Worm (Caenorhabditis elegans) whole organism, L4 larva: ENCODE measurements around the gene wrt-7.
A peak's percentile ranks its signal among the peaks of the same experiment; 100 is the strongest.

Experiments used
- D1046.2 ChIP-seq: fragments of 200-800 bp; sonication (Bioruptor generic); IDR thresholded peaks from 2 replicates; pipeline ENCODE4 v1.3.6; 2022; ENCODE audit warnings: missing genetic modification characterization, missing compliant biosample characterization
- T20F7.1 ChIP-seq: fragments of 200-800 bp; sonication (Bioruptor generic); optimal IDR thresholded peaks from 2 replicates; lab custom pipeline; 2018; ENCODE audit warnings: mild to moderate bottlenecking, missing genetic modification characterization, missing compliant biosample characterization
- T26A8.4 ChIP-seq: fragments of 200-800 bp; sonication (Bioruptor generic); IDR thresholded peaks from 2 replicates; pipeline ENCODE4 v1.3.6; 2022; ENCODE audit warnings: missing genetic modification characterization, missing compliant biosample characterization
- ZK337.2 ChIP-seq: fragments of 200-800 bp; sonication (Bioruptor generic); IDR thresholded peaks from 2 replicates; pipeline ENCODE4 v1.3.6; 2022; ENCODE audit warnings: missing genetic modification reagents, missing genetic modification characterization, missing compliant biosample characterization
- ama-1 ChIP-seq: fragments of 150-350 bp; optimal IDR thresholded peaks from 2 replicates; lab custom pipeline; 2014; ENCODE audit warnings: inconsistent platforms, mixed read lengths
- arid-1 ChIP-seq: fragments of 200-800 bp; sonication (Bioruptor generic); conservative IDR thresholded peaks from 2 replicates; pipeline ENCODE4 v1.3.6; 2022; ENCODE audit warnings: missing genetic modification reagents, missing genetic modification characterization, missing compliant biosample characterization
- attf-4 ChIP-seq: sonication (generic microtip); optimal IDR thresholded peaks from 3 replicates; lab custom pipeline; 2017; ENCODE audit warnings: missing biosample characterization, missing genetic modification characterization
- ceh-28 ChIP-seq: fragments of 150-350 bp; optimal IDR thresholded peaks from 2 replicates; lab custom pipeline; 2014; ENCODE audit warnings: missing biosample characterization, missing genetic modification reagents, missing genetic modification characterization
- ceh-44 ChIP-seq: fragments of 200-800 bp; sonication (Bioruptor generic); IDR thresholded peaks from 2 replicates; pipeline ENCODE4 v1.3.6; 2022; ENCODE audit warnings: missing genetic modification reagents, missing genetic modification characterization, missing compliant biosample characterization
- ctbp-1 ChIP-seq: fragments of 200-800 bp; sonication (Bioruptor generic); IDR thresholded peaks from 2 replicates; pipeline ENCODE4 v1.3.6; 2022; ENCODE audit warnings: missing genetic modification reagents, missing genetic modification characterization, missing compliant biosample characterization
- daf-19 ChIP-seq: fragments of 200-800 bp; sonication (Bioruptor generic); conservative IDR thresholded peaks from 2 replicates; pipeline ENCODE4 v1.3.6; 2022; ENCODE audit warnings: missing genetic modification characterization, missing compliant biosample characterization
- daf-8 ChIP-seq: fragments of 200-800 bp; sonication (Bioruptor generic); IDR thresholded peaks from 2 replicates; pipeline ENCODE4 v1.3.6; 2022; ENCODE audit warnings: missing genetic modification characterization, missing compliant biosample characterization
- fos-1 ChIP-seq: fragments of 150-350 bp; optimal IDR thresholded peaks from 2 replicates; lab custom pipeline; 2014; ENCODE audit warnings: missing biosample characterization, missing genetic modification characterization
- hlh-11 ChIP-seq: fragments of 200-800 bp; sonication (Bioruptor generic); optimal IDR thresholded peaks from 2 replicates; lab custom pipeline; 2018; ENCODE audit warnings: mild to moderate bottlenecking, missing genetic modification characterization, missing compliant biosample characterization
- hlh-30 ChIP-seq: sonication (generic microtip); optimal IDR thresholded peaks from 2 replicates; lab custom pipeline; 2017; ENCODE audit warnings: antibody characterized with exemption, mild to moderate bottlenecking, missing genetic modification characterization, missing compliant biosample characterization; ENCODE audit not compliant: insufficient read depth
- lin-1 ChIP-seq: fragments of 200-800 bp; sonication (Bioruptor generic); IDR thresholded peaks from 2 replicates; pipeline ENCODE4 v1.3.6; 2022; ENCODE audit warnings: missing genetic modification reagents, missing genetic modification characterization, missing compliant biosample characterization
- lin-29 ChIP-seq: fragments of 200-800 bp; sonication (Bioruptor generic); IDR thresholded peaks from 2 replicates; pipeline ENCODE4 v1.3.6; 2022; ENCODE audit warnings: missing genetic modification reagents, missing genetic modification characterization, missing compliant biosample characterization
- lin-38 ChIP-seq: fragments of 200-800 bp; sonication (Bioruptor generic); IDR thresholded peaks from 2 replicates; pipeline ENCODE4 v1.3.6; 2022; ENCODE audit warnings: missing genetic modification reagents, missing genetic modification characterization, missing compliant biosample characterization
- lin-39 ChIP-seq: fragments of 150-350 bp; optimal IDR thresholded peaks from 2 replicates; lab custom pipeline; 2014; ENCODE audit warnings: missing biosample characterization, missing genetic modification reagents, missing genetic modification characterization
- madf-9 ChIP-seq: fragments of 200-800 bp; sonication (Bioruptor generic); conservative IDR thresholded peaks from 2 replicates; pipeline ENCODE4 v1.3.6; 2022; ENCODE audit warnings: missing genetic modification reagents, missing genetic modification characterization, missing compliant biosample characterization
- mdt-29 ChIP-seq: fragments of 200-800 bp; sonication (Bioruptor generic); IDR thresholded peaks from 2 replicates; pipeline ENCODE4 v1.3.6; 2022; ENCODE audit warnings: missing genetic modification reagents, missing genetic modification characterization, missing compliant biosample characterization
- nhr-10 ChIP-seq: fragments of 150-350 bp; optimal IDR thresholded peaks from 2 replicates; lab custom pipeline; 2014; ENCODE audit warnings: missing biosample characterization, missing genetic modification characterization
- nhr-6 ChIP-seq: fragments of 150-350 bp; optimal IDR thresholded peaks from 2 replicates; lab custom pipeline; 2014; ENCODE audit warnings: missing biosample characterization, missing genetic modification characterization
- sdz-12 ChIP-seq: fragments of 200-800 bp; sonication (Bioruptor generic); optimal IDR thresholded peaks from 2 replicates; lab custom pipeline; 2018; ENCODE audit warnings: mild to moderate bottlenecking, missing genetic modification characterization, missing compliant biosample characterization
- skn-1 ChIP-seq: fragments of 150-350 bp; optimal IDR thresholded peaks from 2 replicates; lab custom pipeline; 2014; ENCODE audit warnings: missing biosample characterization, missing genetic modification characterization
- spr-3 ChIP-seq: fragments of 200-800 bp; sonication (Bioruptor generic); optimal IDR thresholded peaks from 2 replicates; lab custom pipeline; 2018; ENCODE audit warnings: mild to moderate bottlenecking, missing genetic modification characterization, missing compliant biosample characterization
- tag-97 ChIP-seq: fragments of 200-800 bp; sonication (Bioruptor generic); IDR thresholded peaks from 2 replicates; pipeline ENCODE4 v1.3.6; 2022; ENCODE audit warnings: missing genetic modification characterization, missing compliant biosample characterization
- unc-62 ChIP-seq, 3 experiments: fragments of 150-350 bp in 1 of 3; sonication (generic microtip); optimal IDR thresholded peaks in 2 of 3; peaks in 1 of 3; 1 replicate in 1 of 3; 2 replicates in 2 of 3; lab custom pipeline; 2014 to 2017; ENCODE audit warnings: missing biosample characterization in 3 of 3, missing genetic modification characterization in 3 of 3, missing genetic modification reagents in 3 of 3, missing genotype in 1 of 3
- vab-7 ChIP-seq: fragments of 200-800 bp; sonication (Bioruptor generic); IDR thresholded peaks from 2 replicates; pipeline ENCODE4 v1.3.6; 2022; ENCODE audit warnings: missing genetic modification reagents, missing genetic modification characterization, missing compliant biosample characterization

The wrt-7 gene

DNA sequence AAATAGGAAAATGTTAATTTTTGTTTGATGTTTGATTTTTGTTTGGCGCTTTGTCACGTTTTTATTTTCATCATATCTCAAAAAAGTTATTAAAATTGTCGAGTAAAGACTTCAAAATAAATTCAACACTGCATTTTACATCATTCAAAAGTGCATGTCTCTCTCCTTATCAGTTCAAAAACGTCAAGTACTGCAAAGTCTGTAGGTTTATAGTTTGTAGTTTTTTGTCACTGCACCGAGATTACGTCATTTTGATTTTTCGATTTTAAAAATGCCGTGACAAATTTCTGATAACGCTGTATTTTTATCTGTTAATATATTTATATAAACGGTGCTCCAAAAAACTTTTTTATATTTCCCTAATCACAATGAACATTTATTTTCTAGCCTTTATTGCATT is 17.3 kb upstream of the wrt-7 start, which contains the start of gene C29F3.7 (continued):
- TF ChIP-seq arid-1 (GFP tag; lab: Robert Waterston, UW): no peak
- TF ChIP-seq daf-8 (GFP tag; lab: Robert Waterston, UW): no peak
- TF ChIP-seq ctbp-1 (GFP tag; lab: Robert Waterston, UW): no peak
- no peak for TF ChIP-seq attf-4 (tag; lab: Kevin White, UChicago)
- no peak for TF ChIP-seq tag-97 (GFP tag; lab: Robert Waterston, UW)
- no peak for TF ChIP-seq ceh-44 (GFP tag; lab: Robert Waterston, UW)

DNA sequence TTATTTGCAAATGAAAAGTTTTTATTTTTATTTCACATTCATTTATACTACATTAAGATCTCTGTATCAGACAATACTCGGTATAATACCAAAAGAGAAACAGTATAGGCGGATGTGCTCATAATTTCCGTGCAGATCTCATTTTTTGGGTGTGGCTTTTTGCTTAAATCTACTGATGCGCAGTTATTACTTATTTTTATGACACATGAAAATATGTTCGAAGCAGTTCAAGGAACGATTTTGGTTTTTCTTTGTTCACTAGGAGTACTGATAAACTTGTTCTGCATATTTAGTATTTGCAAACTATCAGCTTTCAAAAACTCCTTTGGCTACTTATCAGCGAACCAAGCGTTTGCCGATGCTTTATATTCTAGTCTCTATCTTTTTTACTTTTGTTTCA is 15.1 kb upstream of the wrt-7 start, which contains the start of gene srx-58:
srx-58 (plus strand) TSS at position 301 of the 400 bp plus-strand sequence.
- TF ChIP-seq lin-39 (no peak), lin-38 (no peak), arid-1 (GFP tag; lab: Robert Waterston, UW) (no peak), spr-3 (GFP tag; lab: Kevin White, UChicago) (no peak), nhr-6 (tag; lab: Kevin White, UChicago) (no peak), vab-7 (GFP tag; lab: Robert Waterston, UW) (no peak), T20F7.1 (GFP tag; lab: Kevin White, UChicago) (no peak), ama-1 (lab: Kevin White, UChicago) (no peak), nhr-10 (tag; lab: Kevin White, UChicago) (no peak), lin-1 (GFP tag; lab: Robert Waterston, UW) (no peak), madf-9 (GFP tag; lab: Robert Waterston, UW) (no peak), mdt-29 (GFP tag; lab: Robert Waterston, UW) (no peak)
- TF ChIP-seq, all 104 proteins: peak for 0

DNA sequence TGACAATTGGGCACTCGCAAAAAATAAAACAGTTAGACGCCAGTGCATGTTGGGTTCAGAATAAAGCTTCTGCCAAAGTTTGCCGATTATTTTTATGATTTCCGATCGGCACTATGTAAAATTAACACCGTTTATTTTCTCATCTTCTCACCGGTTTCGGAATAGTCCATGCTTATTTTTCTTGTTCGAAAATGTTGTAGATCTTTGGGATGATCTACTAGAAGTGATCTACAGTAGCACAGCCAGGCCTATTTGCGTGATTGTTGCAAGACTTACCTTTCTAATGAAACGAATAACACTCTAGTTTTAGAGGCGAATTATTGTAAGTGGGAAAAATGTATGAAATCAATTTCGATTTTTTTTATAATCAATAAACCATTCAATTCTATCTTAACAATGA is 13.3 kb upstream of the wrt-7 start, which contains the start of gene clec-231:
clec-231 (minus strand) TSS at position 101 of the 400 bp plus-strand sequence.
- TF ChIP-seq ZK337.2 (GFP tag; lab: Robert Waterston, UW): no peak
- no peak for TF ChIP-seq daf-19 (GFP tag; lab: Robert Waterston, UW)
- no peak for TF ChIP-seq lin-29 (GFP tag; lab: Robert Waterston, UW)
- TF ChIP-seq ctbp-1 (GFP tag; lab: Robert Waterston, UW): no peak
- no peak for TF ChIP-seq hlh-11
- no peak for TF ChIP-seq hlh-30

DNA sequence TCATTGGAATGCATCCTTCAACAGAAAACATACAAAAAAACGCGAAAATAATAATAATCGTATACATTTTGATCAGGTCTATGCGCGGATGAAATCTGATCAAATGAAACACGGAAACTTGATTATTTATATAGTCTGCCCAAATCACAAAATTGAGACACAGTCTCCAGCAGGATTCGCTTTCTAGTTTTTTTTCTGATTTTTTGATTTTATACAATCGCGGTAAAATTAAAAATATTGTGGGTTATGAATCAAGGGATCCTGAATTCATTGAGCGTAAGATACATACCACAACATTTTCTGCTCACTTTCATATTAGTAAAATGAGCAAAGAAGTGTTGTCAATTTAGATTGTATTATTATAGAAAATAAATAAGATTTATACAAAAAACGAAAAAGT is 11.7 kb upstream of the wrt-7 start, which contains the start of gene clec-230:
clec-230 (minus strand) TSS at position 101 of the 400 bp plus-strand sequence.
- TF ChIP-seq sdz-12 (GFP tag; lab: Kevin White, UChicago) (no peak), D1046.2 (GFP tag; lab: Robert Waterston, UW) (no peak), unc-62 (GFP tag; optimal IDR thresholded peaks at IDR 0.05 in 1 of 2; lab: Kevin White, UChicago) (peak in 1 of 2 experiments; percentile 64), unc-62 (tag; optimal IDR thresholded peaks at IDR 0.05; lab: Kevin White, UChicago) (no peak)

DNA sequence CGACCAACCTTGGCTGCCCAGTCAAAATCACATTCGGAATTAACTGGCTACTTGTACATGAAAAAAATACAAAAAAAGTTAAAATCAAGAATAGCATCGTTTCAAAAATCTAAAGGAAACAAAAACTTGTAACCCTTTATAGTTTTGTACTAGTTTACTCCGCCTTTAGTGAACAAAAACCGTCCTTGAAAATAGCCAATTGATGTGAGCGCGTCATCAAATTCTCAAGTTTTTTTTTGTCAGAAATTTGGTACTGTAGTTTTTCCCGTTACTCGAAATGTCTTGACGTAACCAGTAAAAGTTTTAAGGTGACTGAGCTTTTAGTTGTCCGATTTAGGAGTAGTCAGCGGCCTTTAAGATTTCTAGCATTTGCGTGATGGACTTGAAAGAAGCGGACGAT is 10.0 kb upstream of the wrt-7 start, which contains the start of gene C29F3.3:
C29F3.3 (minus strand) TSS at position 101 of the 400 bp plus-strand sequence.
- no peak for TF ChIP-seq T26A8.4 (GFP tag; lab: Robert Waterston, UW)
- TF ChIP-seq, all 104 proteins: peak for 0

DNA sequence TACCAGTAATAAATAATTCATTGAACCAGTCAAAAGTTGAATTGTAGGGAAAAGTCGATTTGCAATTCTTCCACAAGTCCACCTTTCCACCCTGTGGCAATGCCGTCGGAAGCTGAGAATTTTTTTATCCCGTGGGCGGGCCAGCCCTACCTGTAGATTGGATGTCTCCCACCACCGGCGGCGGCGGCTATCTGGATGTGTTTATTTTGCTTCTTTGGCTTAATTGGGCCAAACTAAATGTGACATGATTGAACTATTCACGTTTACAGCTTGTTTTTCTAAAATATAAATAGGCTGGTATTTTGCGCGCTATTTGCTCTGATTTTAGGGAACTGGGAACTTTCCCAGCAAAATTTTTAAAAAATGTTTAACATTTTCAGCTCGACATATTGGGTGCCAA is 7.2 kb upstream of the wrt-7 start, which contains the start of gene wrt-8:
wrt-8 (minus strand) TSS at position 101 of the 400 bp plus-strand sequence.
- TF ChIP-seq skn-1 (tag; lab: Kevin White, UChicago) (no peak), ceh-28 (tag; lab: Kevin White, UChicago) (no peak)

DNA sequence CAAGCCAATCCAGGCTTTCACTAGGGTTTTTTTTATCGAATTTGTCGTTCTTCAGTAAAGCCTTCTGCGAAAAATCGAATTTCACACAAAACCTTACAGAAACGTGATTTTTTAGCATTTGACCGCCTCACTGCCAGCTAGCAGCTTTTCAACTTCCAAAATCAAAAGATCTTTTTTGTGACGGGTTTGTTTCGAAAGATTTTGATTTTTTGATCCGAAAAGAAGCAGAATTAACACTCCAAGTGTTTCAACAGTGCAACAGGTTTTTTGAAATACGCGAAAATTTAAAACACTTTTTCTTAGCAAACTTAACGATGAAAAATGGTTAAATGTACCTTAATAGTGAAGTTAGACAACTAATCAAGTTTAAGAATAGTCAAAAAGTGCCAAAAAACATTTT is 4.1 kb upstream of the wrt-7 start, which contains the start of gene clec-229:
clec-229 (minus strand) TSS at position 101 of the 400 bp plus-strand sequence.
- TF ChIP-seq fos-1 (tag; lab: Kevin White, UChicago) (no peak), unc-62 (GFP tag; optimal IDR thresholded peaks at IDR 0.05 in 1 of 2; lab: Kevin White, UChicago) (peak in 1 of 2 experiments; percentile 24), unc-62 (tag; optimal IDR thresholded peaks at IDR 0.05; lab: Kevin White, UChicago) (no peak)
